Worm (Caenorhabditis elegans) whole organism, early embryonic: Measurements from ENCODE around the gene C18D4.3.

Source experiments
- B0310.2 ChIP-seq: sonication (generic microtip); optimal IDR thresholded peaks from 2 replicates; lab custom pipeline; 2016; ENCODE audit warnings: mild to moderate bottlenecking, missing genetic modification characterization, missing compliant biosample characterization
- F13C5.2 ChIP-seq: sonication (generic microtip); optimal IDR thresholded peaks from 2 replicates; lab custom pipeline; 2017; ENCODE audit warnings: mild to moderate bottlenecking, missing genetic modification characterization, inconsistent platforms, missing compliant biosample characterization
- aly-1 ChIP-seq: sonication (generic microtip); optimal IDR thresholded peaks from 2 replicates; lab custom pipeline; 2016; ENCODE audit warnings: missing genetic modification characterization, missing compliant biosample characterization
- ama-1 ChIP-seq: fragments of 150-350 bp; optimal IDR thresholded peaks from 2 replicates; lab custom pipeline; 2014
- ceh-13 ChIP-seq: fragments of 200-800 bp; sonication (Bioruptor generic); optimal IDR thresholded peaks from 2 replicates; lab custom pipeline; 2018; ENCODE audit warnings: mild to moderate bottlenecking, missing genetic modification characterization, missing compliant biosample characterization
- ets-7 ChIP-seq: sonication (generic microtip); optimal IDR thresholded peaks from 2 replicates; lab custom pipeline; 2016; ENCODE audit warnings: missing genotype, missing genetic modification characterization, missing compliant biosample characterization
- flt-1 ChIP-seq: fragments of 200-800 bp; sonication (Bioruptor generic); IDR thresholded peaks from 2 replicates; pipeline ENCODE4 v1.3.6; 2022; ENCODE audit warnings: missing genetic modification characterization, missing compliant biosample characterization
- hmbx-1 ChIP-seq: sonication (generic microtip); optimal IDR thresholded peaks from 2 replicates; lab custom pipeline; 2016; ENCODE audit warnings: mild to moderate bottlenecking, missing genetic modification characterization, missing compliant biosample characterization
- hmg-4 ChIP-seq: fragments of 200-800 bp; sonication (Bioruptor generic); optimal IDR thresholded peaks from 2 replicates; lab custom pipeline; 2018; ENCODE audit warnings: mild to moderate bottlenecking, missing genetic modification characterization, missing compliant biosample characterization
- hnd-1 ChIP-seq: sonication (generic microtip); optimal IDR thresholded peaks from 2 replicates; lab custom pipeline; 2016; ENCODE audit warnings: missing genetic modification characterization, missing compliant biosample characterization
- pes-1 ChIP-seq: fragments of 200-800 bp; sonication (Bioruptor generic); IDR thresholded peaks from 2 replicates; pipeline ENCODE4 v1.3.6; 2022; ENCODE audit warnings: missing genetic modification reagents, missing genetic modification characterization, missing compliant biosample characterization
- sea-1 ChIP-seq: fragments of 200-800 bp; sonication (Bioruptor generic); conservative IDR thresholded peaks from 2 replicates; pipeline ENCODE4 v1.3.6; 2022; ENCODE audit warnings: missing genetic modification characterization, missing compliant biosample characterization
- tbx-37 ChIP-seq: fragments of 200-800 bp; sonication (Bioruptor generic); conservative IDR thresholded peaks from 2 replicates; pipeline ENCODE4 v1.3.6; 2022; ENCODE audit warnings: missing genetic modification reagents, missing genetic modification characterization, missing compliant biosample characterization
- tra-4 ChIP-seq: sonication (generic microtip); optimal IDR thresholded peaks from 2 replicates; lab custom pipeline; 2017; ENCODE audit warnings: missing genetic modification characterization, missing compliant biosample characterization

ce11 chrV:17500055-17500454 lies 32.5 kb downstream of the C18D4.3 start:
- TF ChIP-seq tra-4 (tag; lab: Kevin White, UChicago), result no peak
- TF ChIP-seq B0310.2, result no peak
- TF ChIP-seq flt-1 (GFP tag; lab: Robert Waterston, UW), result no peak
- TF ChIP-seq hmg-4 (GFP tag; lab: Kevin White, UChicago), result no peak
- TF ChIP-seq ama-1 (lab: Kevin White, UChicago), result no peak
- no peak for TF ChIP-seq ets-7 (tag; lab: Kevin White, UChicago)
- TF ChIP-seq tbx-37 (GFP tag; lab: Robert Waterston, UW), result no peak
- no peak for TF ChIP-seq pes-1 (GFP tag; lab: Robert Waterston, UW)
- no peak for TF ChIP-seq hmbx-1 (tag; lab: Kevin White, UChicago)
- TF ChIP-seq hnd-1 (tag; lab: Kevin White, UChicago), result no peak
- TF ChIP-seq F13C5.2, result no peak
- no peak for TF ChIP-seq sea-1 (GFP tag; lab: Robert Waterston, UW)
- TF ChIP-seq ceh-13 (GFP tag; lab: Kevin White, UChicago), result no peak
- no peak for TF ChIP-seq aly-1 (tag; lab: Kevin White, UChicago)
